Fruit fly (Drosophila melanogaster): ENCODE measurements around the gene Bx42.

dm6 chrX:9106775-9107283, 425 bp upstream of the Bx42 start, which contains the start of gene Arfrp1:
- TF ChIP-seq CG10348 (GFP tag; IDR thresholded peaks at IDR 0.05) (no peak), EcR (GFP tag; optimal IDR thresholded peaks at IDR 0.05) (no peak), CG17806 (tag; optimal IDR thresholded peaks at IDR 0.05) (no peak), Pif1A (GFP tag; optimal IDR thresholded peaks at IDR 0.05) (no peak), Snoo (tag; optimal IDR thresholded peaks at IDR 0.05) (no peak), CG9948 (tag; optimal IDR thresholded peaks at IDR 0.05) (peak; percentile 0), CG14655 (GFP tag; optimal IDR thresholded peaks at IDR 0.05) (no peak), Pif1B (GFP tag; optimal IDR thresholded peaks at IDR 0.05) (no peak)

Data from whole organism, pupa.